Worm (Caenorhabditis elegans): ENCODE data around the gene ZK1307.3.

ce11 chrII:9605954-9606353, 46.9 kb downstream of the ZK1307.3 start:
- TF ChIP-seq him-1 (tag; optimal IDR thresholded peaks at IDR 0.05) (no peak), dao-5 (tag; optimal IDR thresholded peaks at IDR 0.05) (no peak), W03F9.2 (tag; optimal IDR thresholded peaks at IDR 0.05) (no peak)
